Fruit fly (Drosophila melanogaster): ENCODE measurements around the gene Ucp4B.
A peak's percentile ranks its signal among the peaks of the same experiment; 100 is the strongest.

Gene Ucp4B

DNA sequence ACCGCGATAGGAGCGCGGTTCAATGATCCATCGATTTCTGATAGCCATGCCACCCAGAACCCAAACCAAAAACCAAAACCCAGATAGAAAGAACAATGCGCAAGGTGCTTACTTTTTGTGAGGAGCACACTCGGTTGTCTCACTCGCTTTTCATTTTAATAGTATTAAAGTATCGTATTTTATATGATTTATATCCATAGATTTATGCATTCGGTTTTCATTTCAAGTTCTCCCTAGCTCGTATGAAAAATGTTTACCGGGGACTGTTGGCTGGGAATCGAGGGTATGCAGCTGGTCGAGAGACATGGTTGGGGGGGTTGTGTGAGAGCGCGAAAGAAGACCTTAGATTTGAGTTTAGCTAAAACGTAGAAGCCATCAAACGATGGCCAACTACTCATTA is 2.3 kb downstream of the Ucp4B start:
- TF ChIP-seq brk (GFP tag; optimal IDR thresholded peaks at IDR 0.05) (no peak), jim (GFP tag; optimal IDR thresholded peaks at IDR 0.05) (no peak), Myc (optimal IDR thresholded peaks at IDR 0.05) (no peak), ey (GFP tag; optimal IDR thresholded peaks at IDR 0.05) (peak; percentile 67), sv (GFP tag; optimal IDR thresholded peaks at IDR 0.05) (peak; percentile 9), HLH106 (tag; optimal IDR thresholded peaks at IDR 0.05) (peak; percentile 60), Rel (GFP tag; optimal IDR thresholded peaks at IDR 0.05) (no peak), Rel (tag; optimal IDR thresholded peaks at IDR 0.05) (no peak), dsf (GFP tag; optimal IDR thresholded peaks at IDR 0.05; ENCODE audit: borderline replicate concordance) (peak; percentile 31), Jra (GFP tag; optimal IDR thresholded peaks at IDR 0.05) (peak; percentile 39), dmrt93B (GFP tag; optimal IDR thresholded peaks at IDR 0.05) (peak; percentile 17), tai (GFP tag; optimal IDR thresholded peaks at IDR 0.05) (no peak), Dif (GFP tag; optimal IDR thresholded peaks at IDR 0.05; ENCODE audit: partially characterized antibody) (no peak), Mio (GFP tag; optimal IDR thresholded peaks at IDR 0.05) (no peak), Vsx2 (GFP tag; optimal IDR thresholded peaks at IDR 0.05; ENCODE audit: partially characterized antibody) (no peak), Sp1 (GFP tag; optimal IDR thresholded peaks at IDR 0.05) (peak; percentile 59), dl (GFP tag; optimal IDR thresholded peaks at IDR 0.05; ENCODE audit: insufficient read depth in 1 of 2, partially characterized antibody in 2 of 2) (no peak), pan (optimal IDR thresholded peaks at IDR 0.05) (no peak), Dfd (GFP tag; optimal IDR thresholded peaks at IDR 0.05) (no peak), rgr (GFP tag; optimal IDR thresholded peaks at IDR 0.05) (peak; percentile 68), Hr78 (GFP tag; optimal IDR thresholded peaks at IDR 0.05) (no peak), foxo (GFP tag; optimal IDR thresholded peaks at IDR 0.05) (no peak), Abd-B (GFP tag; optimal IDR thresholded peaks at IDR 0.05) (no peak), CG9705 (GFP tag; optimal IDR thresholded peaks at IDR 0.05) (no peak), br (GFP tag; optimal IDR thresholded peaks at IDR 0.05) (peak; percentile 73), h (GFP tag; optimal IDR thresholded peaks at IDR 0.05) (peak; percentile 80), GATAd (GFP tag; optimal IDR thresholded peaks at IDR 0.05) (no peak), Hr83 (GFP tag; optimal IDR thresholded peaks at IDR 0.05; ENCODE audit: poor library complexity, severe bottlenecking) (no peak), Hnf4 (GFP tag; optimal IDR thresholded peaks at IDR 0.05) (peak; percentile 60), CG32264 (GFP tag; optimal IDR thresholded peaks at IDR 0.05) (peak; percentile 46), usp (GFP tag; optimal IDR thresholded peaks at IDR 0.05) (no peak), lola (GFP tag; optimal IDR thresholded peaks at IDR 0.05) (no peak), OdsH (GFP tag; optimal IDR thresholded peaks at IDR 0.05) (peak; percentile 65), fru (GFP tag; optimal IDR thresholded peaks at IDR 0.05) (peak; percentile 61), CrebA (GFP tag; optimal IDR thresholded peaks at IDR 0.05; ENCODE audit: borderline replicate concordance) (peak; percentile 54), psq (GFP tag; optimal IDR thresholded peaks at IDR 0.05) (peak; percentile 58), sage (GFP tag; optimal IDR thresholded peaks at IDR 0.05) (no peak), N (GFP tag; optimal IDR thresholded peaks at IDR 0.05) (no peak), woc (GFP tag; optimal IDR thresholded peaks at IDR 0.05) (peak; percentile 62)

DNA sequence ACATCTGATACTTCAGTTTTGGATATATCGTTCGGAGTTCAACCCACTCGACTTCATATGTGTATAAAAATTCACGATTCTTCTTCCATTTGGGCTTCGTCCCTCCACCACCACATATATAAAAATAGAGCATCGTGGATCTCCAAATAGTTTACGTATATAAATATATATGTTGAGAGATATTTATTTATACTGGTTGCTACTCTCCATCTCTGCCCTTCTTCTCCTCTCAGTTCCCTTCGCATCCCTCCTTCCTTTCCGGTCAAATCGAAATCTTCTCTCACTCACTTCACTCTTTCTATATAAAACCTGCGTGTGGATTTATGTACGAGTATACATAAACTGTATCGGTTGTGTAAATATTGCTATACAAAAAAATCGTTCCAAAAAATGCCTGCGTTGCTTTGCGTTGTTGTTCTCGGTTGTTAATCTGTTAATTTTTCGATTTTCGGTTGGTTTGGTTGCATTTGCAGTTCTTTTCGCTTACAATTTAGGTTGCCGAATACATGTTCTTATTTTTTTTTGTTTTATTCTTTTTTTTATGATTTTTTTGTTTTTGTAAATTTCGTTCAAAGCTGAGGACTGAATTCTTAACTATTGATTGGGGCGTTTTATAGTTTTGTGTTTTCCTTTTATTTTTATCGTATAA is 3.1 kb downstream of the Ucp4B start:
- TF ChIP-seq Dfd (GFP tag; optimal IDR thresholded peaks at IDR 0.05) (no peak), sv (GFP tag; optimal IDR thresholded peaks at IDR 0.05) (no peak), Hr83 (GFP tag; optimal IDR thresholded peaks at IDR 0.05; ENCODE audit: poor library complexity, severe bottlenecking) (no peak), dsf (GFP tag; optimal IDR thresholded peaks at IDR 0.05; ENCODE audit: borderline replicate concordance) (no peak), Sp1 (GFP tag; optimal IDR thresholded peaks at IDR 0.05) (no peak), pan (optimal IDR thresholded peaks at IDR 0.05) (no peak)

DNA sequence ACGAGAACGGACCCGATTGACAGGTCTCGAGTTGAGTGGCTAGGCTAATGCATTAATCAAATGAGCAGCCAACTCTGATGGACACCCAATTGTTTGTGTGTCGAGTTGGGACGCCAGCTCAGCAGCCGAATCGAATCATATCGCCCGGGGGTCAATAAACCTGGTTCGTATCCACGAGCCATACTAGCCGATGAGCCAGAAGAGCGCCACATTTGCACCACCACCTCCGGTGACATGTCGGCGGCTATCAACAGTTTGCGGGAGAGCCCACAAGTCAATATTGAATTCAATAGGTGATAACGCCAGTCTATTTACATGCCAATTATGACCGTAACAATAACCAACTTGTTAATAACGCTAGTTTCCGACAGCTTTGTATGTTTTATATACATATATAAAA is 4.5 kb downstream of the Ucp4B start:
- TF ChIP-seq Vsx2 (GFP tag; optimal IDR thresholded peaks at IDR 0.05; ENCODE audit: partially characterized antibody) (no peak), CrebA (GFP tag; optimal IDR thresholded peaks at IDR 0.05; ENCODE audit: borderline replicate concordance) (no peak), CG9705 (GFP tag; optimal IDR thresholded peaks at IDR 0.05) (no peak), psq (GFP tag; optimal IDR thresholded peaks at IDR 0.05) (no peak), fru (GFP tag; optimal IDR thresholded peaks at IDR 0.05) (no peak), h (GFP tag; optimal IDR thresholded peaks at IDR 0.05) (no peak), dmrt93B (GFP tag; optimal IDR thresholded peaks at IDR 0.05) (no peak), OdsH (GFP tag; optimal IDR thresholded peaks at IDR 0.05) (peak; percentile 23), brk (GFP tag; optimal IDR thresholded peaks at IDR 0.05) (peak; percentile 20), Rel (GFP tag; optimal IDR thresholded peaks at IDR 0.05) (no peak), Rel (tag; optimal IDR thresholded peaks at IDR 0.05) (peak; percentile 80), ey (GFP tag; optimal IDR thresholded peaks at IDR 0.05) (no peak), Dfd (GFP tag; optimal IDR thresholded peaks at IDR 0.05) (no peak), Mio (GFP tag; optimal IDR thresholded peaks at IDR 0.05) (no peak)
